Worm (Caenorhabditis elegans) whole organism, L4 larva: ENCODE measurements around the gene clec-79.

ENCODE experiments used
- D1046.2 ChIP-seq: fragments of 200-800 bp; sonication (Bioruptor generic); IDR thresholded peaks from 2 replicates; pipeline ENCODE4 v1.3.6; 2022; ENCODE audit warnings: missing genetic modification characterization, missing compliant biosample characterization
- F10B5.3 ChIP-seq: sonication (generic microtip); optimal IDR thresholded peaks from 2 replicates; lab custom pipeline; 2016; ENCODE audit warnings: mild to moderate bottlenecking, missing genetic modification characterization, missing compliant biosample characterization
- F26F4.8 ChIP-seq: fragments of 200-800 bp; sonication (Bioruptor generic); conservative IDR thresholded peaks from 2 replicates; pipeline ENCODE4 v1.3.6; 2022; ENCODE audit warnings: missing genetic modification characterization, missing compliant biosample characterization
- R02D3.7 ChIP-seq: fragments of 150-350 bp; sonication (generic microtip); optimal IDR thresholded peaks from 3 replicates; lab custom pipeline; 2014; ENCODE audit warnings: missing biosample characterization, missing genetic modification characterization
- T20F7.1 ChIP-seq: fragments of 200-800 bp; sonication (Bioruptor generic); optimal IDR thresholded peaks from 2 replicates; lab custom pipeline; 2018; ENCODE audit warnings: mild to moderate bottlenecking, missing genetic modification characterization, missing compliant biosample characterization
- T26A8.4 ChIP-seq: fragments of 200-800 bp; sonication (Bioruptor generic); IDR thresholded peaks from 2 replicates; pipeline ENCODE4 v1.3.6; 2022; ENCODE audit warnings: missing genetic modification characterization, missing compliant biosample characterization
- Y5F2A.4 ChIP-seq: fragments of 200-800 bp; sonication (Bioruptor generic); optimal IDR thresholded peaks from 2 replicates; lab custom pipeline; 2018; ENCODE audit warnings: mild to moderate bottlenecking, missing genetic modification characterization, missing compliant biosample characterization
- Y75B8A.6 ChIP-seq: fragments of 200-800 bp; sonication (Bioruptor generic); IDR thresholded peaks from 2 replicates; pipeline ENCODE4 v1.3.6; 2022; ENCODE audit warnings: missing genetic modification reagents, missing genetic modification characterization, missing compliant biosample characterization
- ZK546.5 ChIP-seq, 2 experiments: sonication (generic microtip); optimal IDR thresholded peaks; 2 replicates each; lab custom pipeline; 2017; ENCODE audit warnings: missing biosample characterization in 2 of 2, missing genetic modification characterization in 2 of 2
- aha-1 ChIP-seq: fragments of 150-350 bp; peaks from one replicate; lab custom pipeline; 2014; ENCODE audit warnings: missing biosample characterization, missing genetic modification characterization
- aly-2 ChIP-seq: sonication (generic microtip); optimal IDR thresholded peaks from 2 replicates; lab custom pipeline; 2018; ENCODE audit warnings: missing biosample characterization, missing genetic modification characterization
- arid-1 ChIP-seq: fragments of 200-800 bp; sonication (Bioruptor generic); conservative IDR thresholded peaks from 2 replicates; pipeline ENCODE4 v1.3.6; 2022; ENCODE audit warnings: missing genetic modification reagents, missing genetic modification characterization, missing compliant biosample characterization
- ceh-20 ChIP-seq: fragments of 200-800 bp; sonication (Bioruptor generic); IDR thresholded peaks from 2 replicates; pipeline ENCODE4 v1.3.6; 2022; ENCODE audit warnings: missing genetic modification reagents, missing genetic modification characterization, missing compliant biosample characterization
- ceh-28 ChIP-seq: fragments of 150-350 bp; optimal IDR thresholded peaks from 2 replicates; lab custom pipeline; 2014; ENCODE audit warnings: missing biosample characterization, missing genetic modification reagents, missing genetic modification characterization
- ceh-32 ChIP-seq: sonication (generic microtip); optimal IDR thresholded peaks from 2 replicates; lab custom pipeline; 2016; ENCODE audit warnings: mild to moderate bottlenecking, missing genetic modification characterization, missing compliant biosample characterization; ENCODE audit not compliant: poor library complexity
- ceh-44 ChIP-seq: fragments of 200-800 bp; sonication (Bioruptor generic); IDR thresholded peaks from 2 replicates; pipeline ENCODE4 v1.3.6; 2022; ENCODE audit warnings: missing genetic modification reagents, missing genetic modification characterization, missing compliant biosample characterization
- ces-1 ChIP-seq: fragments of 150-350 bp; sonication (generic microtip); optimal IDR thresholded peaks from 4 replicates; lab custom pipeline; 2014; ENCODE audit warnings: missing biosample characterization, missing genetic modification reagents, missing genetic modification characterization
- daf-16 ChIP-seq, 3 experiments: sonication (generic microtip); optimal IDR thresholded peaks; 2 replicates each; lab custom pipeline; 2016 to 2017; ENCODE audit warnings: missing genetic modification characterization in 3 of 3, missing genetic modification reagents in 3 of 3, mild to moderate bottlenecking in 2 of 3, missing compliant biosample characterization in 2 of 3, missing biosample characterization in 1 of 3, moderate library complexity in 1 of 3
- duxl-1 ChIP-seq: sonication (generic microtip); optimal IDR thresholded peaks from 2 replicates; lab custom pipeline; 2016; ENCODE audit warnings: mild to moderate bottlenecking, missing genetic modification characterization, moderate library complexity, missing compliant biosample characterization; ENCODE audit not compliant: poor library complexity
- egl-27 ChIP-seq: sonication (generic microtip); optimal IDR thresholded peaks from 3 replicates; lab custom pipeline; 2017; ENCODE audit warnings: missing biosample characterization, missing genetic modification reagents, missing genetic modification characterization
- fkh-10 ChIP-seq: fragments of 150-350 bp; optimal IDR thresholded peaks from 2 replicates; lab custom pipeline; 2014; ENCODE audit warnings: missing biosample characterization, missing genetic modification reagents, missing genetic modification characterization
- fos-1 ChIP-seq: fragments of 150-350 bp; optimal IDR thresholded peaks from 2 replicates; lab custom pipeline; 2014; ENCODE audit warnings: missing biosample characterization, missing genetic modification characterization
- gei-8 ChIP-seq: fragments of 200-800 bp; sonication (Bioruptor generic); optimal IDR thresholded peaks from 2 replicates; lab custom pipeline; 2018; ENCODE audit warnings: mild to moderate bottlenecking, missing genetic modification characterization, missing compliant biosample characterization
- lim-7 ChIP-seq: fragments of 200-800 bp; sonication (Bioruptor generic); IDR thresholded peaks from 2 replicates; pipeline ENCODE4 v1.3.6; 2022; ENCODE audit warnings: missing genetic modification characterization, missing compliant biosample characterization
- lin-1 ChIP-seq: fragments of 200-800 bp; sonication (Bioruptor generic); IDR thresholded peaks from 2 replicates; pipeline ENCODE4 v1.3.6; 2022; ENCODE audit warnings: missing genetic modification reagents, missing genetic modification characterization, missing compliant biosample characterization
- lin-29 ChIP-seq: fragments of 200-800 bp; sonication (Bioruptor generic); IDR thresholded peaks from 2 replicates; pipeline ENCODE4 v1.3.6; 2022; ENCODE audit warnings: missing genetic modification reagents, missing genetic modification characterization, missing compliant biosample characterization
- lir-3 ChIP-seq: sonication (generic microtip); optimal IDR thresholded peaks from 2 replicates; lab custom pipeline; 2016; ENCODE audit warnings: mild to moderate bottlenecking, missing genetic modification characterization, missing compliant biosample characterization
- madf-5 ChIP-seq, 2 experiments: fragments of 200-800 bp; sonication (Bioruptor generic); IDR thresholded peaks; 2 replicates each; pipeline ENCODE4 v1.3.6; 2022; ENCODE audit warnings: missing compliant biosample characterization in 2 of 2, missing genetic modification characterization in 2 of 2
- mes-2 ChIP-seq: sonication (generic microtip); optimal IDR thresholded peaks from 2 replicates; lab custom pipeline; 2016; ENCODE audit warnings: missing genotype, mild to moderate bottlenecking, missing genetic modification characterization, missing compliant biosample characterization; ENCODE audit not compliant: poor library complexity, severe bottlenecking
- mxl-3 ChIP-seq: fragments of 200-800 bp; sonication (Bioruptor generic); optimal IDR thresholded peaks from 2 replicates; lab custom pipeline; 2018; ENCODE audit warnings: mild to moderate bottlenecking, missing genetic modification characterization, missing compliant biosample characterization
- nhr-102 ChIP-seq: sonication (generic microtip); optimal IDR thresholded peaks from 2 replicates; lab custom pipeline; 2016; ENCODE audit warnings: mild to moderate bottlenecking, missing genetic modification characterization, moderate library complexity, missing compliant biosample characterization
- nhr-11 ChIP-seq: fragments of 150-350 bp; optimal IDR thresholded peaks from 2 replicates; lab custom pipeline; 2014; ENCODE audit warnings: missing biosample characterization, missing genetic modification characterization
- nhr-111 ChIP-seq: fragments of 200-800 bp; sonication (Bioruptor generic); optimal IDR thresholded peaks from 2 replicates; lab custom pipeline; 2018; ENCODE audit warnings: mild to moderate bottlenecking, missing genetic modification characterization, missing compliant biosample characterization
- nhr-25 ChIP-seq: sonication (generic microtip); optimal IDR thresholded peaks from 2 replicates; lab custom pipeline; 2017; ENCODE audit warnings: missing genetic modification characterization, mild to moderate bottlenecking, missing compliant biosample characterization, antibody characterized with exemption, moderate library complexity, borderline replicate concordance; ENCODE audit not compliant: insufficient read depth
- nhr-28 ChIP-seq: fragments of 150-350 bp; optimal IDR thresholded peaks from 2 replicates; lab custom pipeline; 2014; ENCODE audit warnings: missing biosample characterization, missing genetic modification characterization
- nhr-42 ChIP-seq: fragments of 200-800 bp; sonication (Bioruptor generic); IDR thresholded peaks from 2 replicates; pipeline ENCODE4 v1.3.6; 2022; ENCODE audit warnings: missing genetic modification characterization, missing compliant biosample characterization
- nhr-6 ChIP-seq: fragments of 150-350 bp; optimal IDR thresholded peaks from 2 replicates; lab custom pipeline; 2014; ENCODE audit warnings: missing biosample characterization, missing genetic modification characterization
- nhr-76 ChIP-seq: fragments of 150-350 bp; optimal IDR thresholded peaks from 2 replicates; lab custom pipeline; 2014; ENCODE audit warnings: missing biosample characterization, missing genetic modification characterization
- rbr-2 ChIP-seq: sonication (generic microtip); optimal IDR thresholded peaks from 2 replicates; lab custom pipeline; 2016; ENCODE audit warnings: missing genotype, missing genetic modification characterization, missing compliant biosample characterization
- saeg-2 ChIP-seq: fragments of 200-800 bp; sonication (Bioruptor generic); IDR thresholded peaks from 2 replicates; pipeline ENCODE4 v1.3.6; 2022; ENCODE audit warnings: missing genetic modification reagents, missing genetic modification characterization, missing compliant biosample characterization
- set-16 ChIP-seq: fragments of 200-800 bp; sonication (Bioruptor generic); IDR thresholded peaks from 2 replicates; pipeline ENCODE4 v1.3.6; 2022; ENCODE audit warnings: missing genetic modification reagents, missing genetic modification characterization, missing compliant biosample characterization
- skn-1 ChIP-seq: fragments of 150-350 bp; optimal IDR thresholded peaks from 2 replicates; lab custom pipeline; 2014; ENCODE audit warnings: missing biosample characterization, missing genetic modification characterization
- snpc-1.2 ChIP-seq: fragments of 200-800 bp; sonication (Bioruptor generic); IDR thresholded peaks from 2 replicates; pipeline ENCODE4 v1.3.6; 2022; ENCODE audit warnings: missing genetic modification reagents, missing genetic modification characterization, missing compliant biosample characterization
- snpc-4 ChIP-seq: fragments of 150-350 bp; optimal IDR thresholded peaks from 2 replicates; lab custom pipeline; 2014; ENCODE audit warnings: missing biosample characterization, missing genetic modification characterization
- spr-3 ChIP-seq: fragments of 200-800 bp; sonication (Bioruptor generic); optimal IDR thresholded peaks from 2 replicates; lab custom pipeline; 2018; ENCODE audit warnings: mild to moderate bottlenecking, missing genetic modification characterization, missing compliant biosample characterization
- tag-97 ChIP-seq: fragments of 200-800 bp; sonication (Bioruptor generic); IDR thresholded peaks from 2 replicates; pipeline ENCODE4 v1.3.6; 2022; ENCODE audit warnings: missing genetic modification characterization, missing compliant biosample characterization
- tra-1 ChIP-seq: fragments of 200-800 bp; sonication (Bioruptor generic); IDR thresholded peaks from 2 replicates; pipeline ENCODE4 v1.3.6; 2022; ENCODE audit warnings: missing genetic modification reagents, missing genetic modification characterization, missing compliant biosample characterization
- unc-39 ChIP-seq: sonication (generic microtip); optimal IDR thresholded peaks from 2 replicates; lab custom pipeline; 2017; ENCODE audit warnings: missing biosample characterization, missing genetic modification characterization
- vab-7 ChIP-seq: fragments of 200-800 bp; sonication (Bioruptor generic); IDR thresholded peaks from 2 replicates; pipeline ENCODE4 v1.3.6; 2022; ENCODE audit warnings: missing genetic modification reagents, missing genetic modification characterization, missing compliant biosample characterization
- ztf-11 ChIP-seq: fragments of 150-350 bp; optimal IDR thresholded peaks from 2 replicates; lab custom pipeline; 2014; ENCODE audit warnings: missing biosample characterization, missing genetic modification characterization

clec-79 gene

DNA sequence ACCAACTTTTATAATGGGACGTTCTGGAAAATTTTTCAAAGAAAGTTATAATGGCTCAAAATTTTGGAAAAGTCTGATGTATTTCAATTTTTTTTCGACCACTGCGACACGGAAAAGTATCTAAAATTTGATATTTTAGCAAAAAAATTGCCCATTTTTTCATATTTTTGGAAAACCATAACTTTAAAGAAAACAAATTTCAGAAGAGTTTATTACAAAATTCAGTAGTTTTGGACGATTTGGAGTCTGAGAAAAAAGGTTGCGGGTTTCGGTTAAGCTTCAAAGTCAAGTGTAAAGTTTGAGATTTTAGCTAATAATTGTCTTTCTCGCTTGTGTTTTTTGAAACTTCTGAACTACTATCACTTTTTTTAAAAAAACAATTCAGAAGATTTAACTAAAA is 15.0 kb downstream of the clec-79 start:
- no peak for TF ChIP-seq nhr-76 (tag; lab: Kevin White, UChicago)
- TF ChIP-seq nhr-102: no peak
- no peak for TF ChIP-seq ztf-11
- TF ChIP-seq aha-1: peak; percentile 92

DNA sequence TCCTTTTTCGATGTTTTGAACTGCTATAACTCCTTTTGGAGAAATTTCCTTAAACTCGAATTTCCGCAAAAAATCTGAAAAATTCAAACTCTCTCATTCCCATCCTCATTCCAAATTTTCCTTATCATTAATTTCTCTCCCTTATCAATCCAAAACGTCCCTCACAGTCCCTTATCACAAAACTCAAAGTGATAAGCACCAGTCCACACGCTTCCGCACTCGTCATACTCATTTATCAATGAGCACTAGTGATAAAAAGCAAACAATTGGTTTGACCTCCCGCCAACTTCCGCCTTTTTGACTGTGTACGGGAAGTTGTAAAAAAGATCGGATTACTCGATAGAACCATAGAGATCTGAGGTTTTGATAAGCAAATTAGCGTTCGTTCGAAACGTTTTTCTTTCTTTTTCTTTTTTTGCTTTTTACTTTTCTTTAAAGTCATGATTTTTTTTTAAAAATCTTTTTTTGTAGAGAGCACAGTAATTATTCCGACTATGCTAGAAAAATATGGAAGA is 15.5 kb downstream of the clec-79 start, which contains the start of gene clec-78:
Gene clec-78 (plus strand): TSS at position 465 of the 515 bp plus-strand sequence.
- TF ChIP-seq arid-1 (GFP tag; lab: Robert Waterston, UW): no peak
- TF ChIP-seq nhr-28 (tag; lab: Kevin White, UChicago): peak; percentile 96
- TF ChIP-seq snpc-1.2 (GFP tag; lab: Robert Waterston, UW): no peak
- TF ChIP-seq fos-1: no peak
- TF ChIP-seq Y5F2A.4 (GFP tag; lab: Kevin White, UChicago): no peak
- peak; percentile 39 for TF ChIP-seq nhr-6 (tag; lab: Kevin White, UChicago)
- TF ChIP-seq nhr-25 (tag; lab: Kevin White, UChicago): no peak
- TF ChIP-seq ceh-28 (tag; lab: Kevin White, UChicago): no peak
- TF ChIP-seq mxl-3 (GFP tag; lab: Kevin White, UChicago): peak; percentile 43
- TF ChIP-seq rbr-2 (tag; lab: Kevin White, UChicago): no peak
- peak; percentile 84 for TF ChIP-seq tra-1 (GFP tag; lab: Robert Waterston, UW)
- TF ChIP-seq nhr-111 (GFP tag; lab: Kevin White, UChicago): no peak
- TF ChIP-seq spr-3 (GFP tag; lab: Kevin White, UChicago): no peak
- no peak for TF ChIP-seq saeg-2 (GFP tag; lab: Robert Waterston, UW)
- TF ChIP-seq snpc-4: no peak
- no peak for TF ChIP-seq duxl-1 (tag; lab: Kevin White, UChicago)
- TF ChIP-seq ces-1 (GFP tag; lab: Kevin White, UChicago): no peak
- no peak for TF ChIP-seq F10B5.3
- no peak for TF ChIP-seq tag-97 (GFP tag; lab: Robert Waterston, UW)
- TF ChIP-seq ceh-20 (GFP tag; lab: Robert Waterston, UW): no peak
- TF ChIP-seq T26A8.4 (GFP tag; lab: Robert Waterston, UW): no peak
- TF ChIP-seq fkh-10 (GFP tag; lab: Kevin White, UChicago): no peak
- TF ChIP-seq gei-8 (GFP tag; lab: Kevin White, UChicago): no peak
- TF ChIP-seq nhr-11: no peak
- no peak for TF ChIP-seq ceh-32 (tag; lab: Kevin White, UChicago)
- no peak for TF ChIP-seq lir-3
- peak; percentile 88 for TF ChIP-seq lin-1 (GFP tag; lab: Robert Waterston, UW)
- no peak for TF ChIP-seq daf-16 (GFP tag; optimal IDR thresholded peaks at IDR 0.05; lab: Kevin White, UChicago)
- peak; percentile 78 for TF ChIP-seq daf-16 (tag; optimal IDR thresholded peaks at IDR 0.05; lab: Kevin White, UChicago)
- TF ChIP-seq F26F4.8 (GFP tag; lab: Robert Waterston, UW): no peak
- no peak for TF ChIP-seq unc-39 (tag; lab: Kevin White, UChicago)
- no peak for TF ChIP-seq set-16
- no peak for TF ChIP-seq ZK546.5 (tag; optimal IDR thresholded peaks at IDR 0.05; lab: Kevin White, UChicago)
- no peak for TF ChIP-seq egl-27 (tag; lab: Kevin White, UChicago)
- TF ChIP-seq mes-2: peak; percentile 40
- TF ChIP-seq T20F7.1 (GFP tag; lab: Kevin White, UChicago): no peak
- TF ChIP-seq D1046.2 (GFP tag; lab: Robert Waterston, UW): no peak
- no peak for TF ChIP-seq vab-7
- no peak for TF ChIP-seq ceh-44
- no peak for TF ChIP-seq R02D3.7 (tag; lab: Kevin White, UChicago)
- TF ChIP-seq lin-29 (GFP tag; lab: Robert Waterston, UW): no peak
- TF ChIP-seq madf-5 (GFP tag; IDR thresholded peaks at IDR 0.05; lab: Robert Waterston, UW): no peak
- TF ChIP-seq aly-2 (tag; lab: Kevin White, UChicago): no peak
- TF ChIP-seq lim-7 (GFP tag; lab: Robert Waterston, UW): no peak
- no peak for TF ChIP-seq nhr-42 (GFP tag; lab: Robert Waterston, UW)
- TF ChIP-seq skn-1 (tag; lab: Kevin White, UChicago): no peak
- no peak for TF ChIP-seq Y75B8A.6
